Worm (Caenorhabditis elegans): ENCODE measurements around the gene Y57A10C.10.

Gene Y57A10C.10

DNA sequence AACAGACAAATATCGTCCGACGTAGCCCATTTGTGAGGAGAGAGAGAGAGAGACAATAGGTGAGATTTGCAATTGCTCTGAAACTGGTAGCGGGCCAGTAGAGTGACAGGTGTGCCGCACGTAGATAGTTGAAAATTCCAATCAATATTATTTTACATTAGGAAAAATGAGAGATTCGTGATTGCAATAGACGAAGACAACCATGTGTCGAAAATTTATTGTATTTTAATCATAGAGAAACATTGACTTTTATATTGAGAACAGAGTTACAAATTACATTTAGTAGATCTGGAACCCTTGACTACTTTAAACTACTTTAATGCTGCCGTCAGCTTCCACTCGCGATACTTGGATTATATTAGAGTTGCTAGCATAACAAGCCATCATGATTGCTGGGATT, 28.6 kb downstream of the Y57A10C.10 start, which contains the start of gene Y57A10C.1:
Gene Y57A10C.1, minus strand, starts transcription at position 101 of the 400 bp plus-strand sequence.
- no peak for TF ChIP-seq unc-62 (GFP tag; optimal IDR thresholded peaks at IDR 0.05)

DNA sequence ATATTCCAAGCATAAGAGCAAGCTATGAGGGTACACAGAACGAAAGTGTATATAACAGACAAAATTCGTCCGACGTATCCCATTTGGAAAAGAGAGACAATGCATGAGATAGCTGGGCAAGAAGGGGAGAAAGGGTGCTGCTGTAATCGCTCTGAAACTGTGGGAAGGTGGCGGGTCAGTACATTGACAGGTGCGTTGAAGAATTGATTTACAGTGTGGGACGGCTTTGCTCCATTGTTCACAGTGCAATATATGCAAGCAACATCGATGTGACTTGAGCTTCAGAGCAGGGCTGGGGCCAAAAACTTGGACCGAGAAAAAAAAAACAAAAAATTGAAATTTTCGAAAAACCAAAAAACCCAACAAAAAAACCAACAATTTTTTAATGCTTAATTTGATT, 31.0 kb downstream of the Y57A10C.10 start, which contains the start of gene F57G9.3:
Gene F57G9.3, minus strand, starts transcription at position 101 of the 400 bp plus-strand sequence.
- TF ChIP-seq unc-62 (GFP tag; optimal IDR thresholded peaks at IDR 0.05), result no peak

DNA sequence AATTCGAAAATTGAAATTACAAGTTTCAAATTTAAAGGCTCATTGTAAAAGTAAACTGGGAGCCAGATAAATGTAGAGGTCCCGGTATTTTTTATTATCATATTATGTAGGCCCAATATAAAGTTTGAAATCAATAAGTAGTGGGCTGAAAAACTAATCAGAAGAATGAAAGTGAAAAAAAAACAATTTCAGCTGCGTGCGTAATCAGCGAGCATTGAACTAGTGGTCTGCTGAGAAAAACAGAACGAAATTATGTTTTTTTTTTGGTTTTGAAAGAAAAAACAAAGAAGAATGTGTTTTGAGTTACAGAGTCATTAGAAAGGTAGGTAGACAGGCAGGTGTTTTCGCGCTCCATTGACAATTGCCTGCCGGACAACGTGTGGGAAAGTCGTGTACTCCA, 32.3 kb downstream of the Y57A10C.10 start, which contains the start of gene sre-31:
Gene sre-31, minus strand, starts transcription at position 101 of the 400 bp plus-strand sequence.
- no peak for TF ChIP-seq unc-62 (GFP tag; optimal IDR thresholded peaks at IDR 0.05)

DNA sequence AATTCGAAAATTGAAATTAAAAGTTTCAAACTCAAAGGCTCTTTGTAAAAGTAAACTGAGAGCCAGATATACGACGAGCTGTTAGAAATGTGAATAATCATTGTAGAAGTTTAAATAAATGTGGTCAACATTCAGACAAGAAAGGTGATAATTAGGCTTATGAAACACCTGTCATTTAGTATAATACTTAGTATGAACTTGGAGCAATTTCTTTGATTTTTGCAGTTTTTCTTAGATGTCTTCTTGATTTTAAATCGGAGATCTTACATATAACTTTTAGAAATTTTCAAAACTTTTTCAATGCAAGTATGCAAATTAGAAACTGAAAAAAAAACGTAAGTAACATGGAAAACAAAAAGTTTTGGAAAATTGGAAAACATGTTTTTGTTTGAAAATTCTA, 34.7 kb downstream of the Y57A10C.10 start, which contains the start of gene sre-30:
Gene sre-30, minus strand, starts transcription at position 101 of the 400 bp plus-strand sequence.
- no peak for TF ChIP-seq unc-62 (GFP tag; optimal IDR thresholded peaks at IDR 0.05)

DNA sequence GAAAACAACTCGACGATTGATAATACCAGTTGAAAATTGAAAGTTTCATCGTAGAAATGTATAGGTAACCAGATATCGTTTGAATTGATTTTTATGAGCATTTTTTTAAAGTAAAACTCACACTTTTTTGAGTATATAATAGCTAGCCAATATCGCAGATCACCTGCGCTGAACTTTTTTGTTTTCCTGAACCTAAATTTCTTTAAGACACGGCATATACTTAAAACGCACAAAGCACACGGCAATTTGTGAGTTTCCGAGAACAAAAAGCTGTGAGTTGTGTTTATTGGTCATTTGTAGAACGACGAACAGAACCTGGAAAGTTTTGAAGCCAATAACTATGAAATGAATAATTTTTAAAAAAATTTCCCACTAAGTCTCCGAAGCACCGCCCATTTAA, 39.3 kb downstream of the Y57A10C.10 start, which contains the start of gene sre-29:
Gene sre-29, minus strand, starts transcription at position 101 of the 400 bp plus-strand sequence.
- TF ChIP-seq unc-62 (GFP tag; optimal IDR thresholded peaks at IDR 0.05), result no peak

DNA sequence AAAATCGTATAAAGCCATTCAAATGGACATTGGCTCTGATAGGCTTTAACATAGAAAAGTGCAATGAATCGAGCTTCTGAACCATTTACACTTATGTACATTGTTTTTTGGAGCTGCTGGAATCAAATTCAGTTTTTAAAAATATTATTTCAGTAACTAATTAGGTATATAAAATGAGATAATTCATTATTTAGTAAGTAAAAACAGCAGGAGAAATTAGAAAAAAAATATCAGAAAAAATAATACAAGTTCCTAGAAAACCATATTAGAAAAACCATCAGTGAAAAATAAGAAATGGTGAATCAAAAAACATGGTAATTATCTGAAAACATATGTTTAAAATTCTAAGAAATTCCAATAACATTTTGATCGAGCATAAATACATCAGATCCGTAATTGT, 43.4 kb downstream of the Y57A10C.10 start, which contains the start of gene F57G9.7:
Gene F57G9.7, minus strand, starts transcription at position 101 of the 400 bp plus-strand sequence.
- no peak for TF ChIP-seq unc-62 (GFP tag; optimal IDR thresholded peaks at IDR 0.05)

DNA sequence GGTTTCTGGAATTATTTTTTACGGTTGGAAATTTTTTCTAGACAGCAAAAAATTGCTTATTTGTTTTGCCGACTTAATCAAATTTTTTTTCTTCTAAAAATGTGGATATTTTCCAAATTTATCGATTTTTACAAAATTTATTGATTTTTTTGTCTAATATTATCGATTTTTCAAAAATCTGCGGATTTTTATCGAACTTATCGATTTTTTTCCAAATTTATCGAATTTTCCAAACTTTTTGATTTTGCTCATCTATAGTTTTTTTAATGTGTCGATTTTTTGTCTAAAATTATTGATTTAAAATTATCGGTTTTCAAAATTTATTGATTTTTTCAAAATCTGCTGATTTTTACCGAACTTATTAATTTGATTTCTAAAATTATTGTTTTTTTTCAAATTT, 46.9 kb downstream of the Y57A10C.10 start:
- TF ChIP-seq unc-62 (GFP tag; optimal IDR thresholded peaks at IDR 0.05), result no peak

DNA sequence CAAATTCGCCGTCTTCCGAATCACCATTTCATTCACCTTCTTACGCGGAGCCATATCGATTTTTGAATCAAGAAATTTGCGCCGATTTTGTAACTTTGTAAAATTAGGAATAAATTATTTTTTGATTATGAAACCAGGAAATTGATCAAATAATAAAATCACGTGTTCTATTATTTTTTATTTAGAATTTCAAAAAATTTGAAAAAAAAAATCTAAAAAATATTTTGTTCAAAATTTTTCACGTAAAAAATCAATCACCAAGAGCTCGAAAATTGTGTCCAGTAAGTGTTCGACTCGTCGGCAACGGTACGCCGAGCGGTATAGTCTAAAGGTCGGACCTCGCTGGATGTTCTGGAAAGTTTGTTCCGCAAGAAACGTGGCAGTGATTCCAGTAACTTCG, 47.4 kb downstream of the Y57A10C.10 start, which contains the start of gene Y57A10B.7:
Gene Y57A10B.7, minus strand, starts transcription at position 101 of the 400 bp plus-strand sequence.
- TF ChIP-seq unc-62 (GFP tag; optimal IDR thresholded peaks at IDR 0.05), result no peak

Data from whole organism, dauer.